Worm (Caenorhabditis elegans) whole organism, midembryonic: ENCODE measurements around the gene W02A2.12.

Experiments
- T22C8.4 ChIP-seq: fragments of 200-800 bp; sonication (Bioruptor generic); IDR thresholded peaks from 2 replicates; pipeline ENCODE4 v1.3.6; 2022; ENCODE audit warnings: missing genetic modification characterization, missing compliant biosample characterization
- cog-1 ChIP-seq: sonication (generic microtip); optimal IDR thresholded peaks from 2 replicates; lab custom pipeline; 2016; ENCODE audit warnings: missing genetic modification characterization, missing compliant biosample characterization
- flt-1 ChIP-seq: fragments of 200-800 bp; sonication (Bioruptor generic); IDR thresholded peaks from 2 replicates; pipeline ENCODE4 v1.3.6; 2022; ENCODE audit warnings: missing genetic modification characterization, missing compliant biosample characterization
- med-1 ChIP-seq: sonication (generic microtip); optimal IDR thresholded peaks from 2 replicates; lab custom pipeline; 2017; ENCODE audit warnings: missing genetic modification characterization, mild to moderate bottlenecking, missing compliant biosample characterization, antibody characterized with exemption, missing genetic modification reagents; ENCODE audit not compliant: insufficient read depth
- ref-1 ChIP-seq: fragments of 200-800 bp; sonication (Bioruptor generic); conservative IDR thresholded peaks from 2 replicates; pipeline ENCODE4 v1.3.6; 2022; ENCODE audit warnings: missing genetic modification reagents, missing genetic modification characterization, missing compliant biosample characterization

DNA sequence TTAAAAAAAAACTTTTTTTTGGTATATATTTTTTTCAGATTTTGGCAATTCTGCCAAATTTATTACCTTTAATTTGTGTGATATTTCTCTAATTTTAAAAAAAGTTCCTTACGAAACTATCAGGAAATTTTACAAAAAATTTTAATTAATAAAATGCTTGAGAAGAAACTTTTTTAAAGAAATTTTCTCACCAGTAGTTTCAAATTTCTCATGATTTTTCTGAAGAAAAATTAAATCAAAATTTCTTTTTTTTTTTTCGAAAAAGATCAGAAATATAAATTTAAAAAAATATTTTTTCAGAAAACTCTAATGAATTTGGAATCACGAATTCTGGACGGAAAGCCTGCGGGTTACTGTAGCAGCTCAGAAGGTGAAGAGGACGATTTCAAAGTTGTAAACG lies 29.1 kb upstream of the W02A2.12 start, which contains the start of gene mau-8:
- no peak for TF ChIP-seq T22C8.4 (GFP tag; lab: Robert Waterston, UW)
- no peak for TF ChIP-seq ref-1
- TF ChIP-seq med-1 (GFP tag; lab: Kevin White, UChicago) = no peak
- TF ChIP-seq flt-1 (GFP tag; lab: Robert Waterston, UW) = no peak
- TF ChIP-seq cog-1 (tag; lab: Kevin White, UChicago) = no peak
